Comparison of ENCODE assay signal across 2 fruit fly cellular contexts in the genomic region with DNA sequence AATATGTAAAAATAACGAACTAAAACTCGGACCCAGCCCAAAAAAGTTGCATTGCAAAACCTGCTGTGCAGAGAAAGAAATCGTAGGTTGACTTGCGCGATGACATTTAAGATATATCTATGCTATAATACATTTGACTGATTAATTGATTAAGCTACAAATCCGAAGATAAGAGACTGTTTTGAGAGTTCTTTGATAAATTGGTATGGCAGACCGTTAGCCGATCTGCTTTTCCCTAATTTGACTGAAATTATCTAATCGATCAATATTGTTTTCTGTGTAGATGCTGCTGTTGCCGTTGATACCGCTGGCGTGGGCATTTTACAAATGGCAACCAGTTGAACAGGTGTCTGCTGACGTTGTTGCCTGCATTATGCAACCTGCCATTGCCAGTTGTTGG.
TF ChIP-seq lines count a peak whose summit lies in the region.

No protein-coding gene starts in this region.

TF ChIP-seq in whole organism, embryonic, 481 proteins besides CTCF, POLR2A, EP300 and RAD21 (continued from another document and continues in another):
- no peak for TF ChIP-seq CG4730 (GFP tag; IDR thresholded peaks at IDR 0.05; lab: Robert Waterston, UW)
- TF ChIP-seq Ptx1 (GFP tag; IDR thresholded peaks at IDR 0.05; lab: Robert Waterston, UW), result peak; percentile 57
- TF ChIP-seq tgo (GFP tag; IDR thresholded peaks at IDR 0.05; lab: Robert Waterston, UW), result peak; percentile 18; the same call in 1 of the 3 replicates
- TF ChIP-seq CG9727 (GFP tag; optimal IDR thresholded peaks at IDR 0.05; lab: Kevin White, UChicago), result no peak
- TF ChIP-seq crc (GFP tag; optimal IDR thresholded peaks at IDR 0.05; lab: Kevin White, UChicago), result no peak
- no peak for TF ChIP-seq CG1602 (GFP tag; optimal IDR thresholded peaks at IDR 0.05; lab: Kevin White, UChicago)
- TF ChIP-seq ash1 (GFP tag; optimal IDR thresholded peaks at IDR 0.05; lab: Kevin White, UChicago), result no peak
- no peak for TF ChIP-seq nau (GFP tag; optimal IDR thresholded peaks at IDR 0.05; lab: Kevin White, UChicago)
- no peak for TF ChIP-seq mld (GFP tag; IDR thresholded peaks at IDR 0.05; lab: Robert Waterston, UW; ENCODE audit: partially characterized antibody)
- TF ChIP-seq CG4424 (GFP tag; optimal IDR thresholded peaks at IDR 0.05; lab: Kevin White, UChicago), result peak; percentile 2
- peak; percentile 38 for TF ChIP-seq CG17359 (tag; optimal IDR thresholded peaks at IDR 0.05; lab: Kevin White, UChicago)
- peak; percentile 70 for TF ChIP-seq Sox102F (GFP tag; optimal IDR thresholded peaks at IDR 0.05; lab: Kevin White, UChicago)
- TF ChIP-seq Awh (GFP tag; IDR thresholded peaks at IDR 0.05; lab: Robert Waterston, UW), result peak; percentile 36; the same call in 1 of the 2 replicates
- peak; percentile 52 for TF ChIP-seq sens (GFP tag; lab: Kevin White, UChicago)
- 0 out of 3 replicates have a peak, but pooled peaks have one; percentile 21 for TF ChIP-seq HLH4C (GFP tag; IDR thresholded peaks at IDR 0.05; lab: Robert Waterston, UW; ENCODE audit: partially characterized antibody)
- TF ChIP-seq row (GFP tag; IDR thresholded peaks at IDR 0.05; lab: Robert Waterston, UW), result peak; percentile 35; the same call in 1 of the 3 replicates
- peak; percentile 30 for TF ChIP-seq CG10366 (GFP tag; IDR thresholded peaks at IDR 0.05; lab: Robert Waterston, UW)
- no peak for TF ChIP-seq CG3726 (GFP tag; IDR thresholded peaks at IDR 0.05; lab: Robert Waterston, UW)
- no peak for TF ChIP-seq aop (GFP tag; IDR thresholded peaks at IDR 0.05; lab: Robert Waterston, UW)
- TF ChIP-seq en (GFP tag; optimal IDR thresholded peaks at IDR 0.05; lab: Kevin White, UChicago), result no peak
- TF ChIP-seq CG9437 (GFP tag; optimal IDR thresholded peaks at IDR 0.05; lab: Kevin White, UChicago), result no peak
- TF ChIP-seq Sox100B (GFP tag; optimal IDR thresholded peaks at IDR 0.05; lab: Kevin White, UChicago), result peak; percentile 46
- TF ChIP-seq luna (GFP tag; optimal IDR thresholded peaks at IDR 0.05; lab: Kevin White, UChicago), result no peak
- TF ChIP-seq Dref (GFP tag; IDR thresholded peaks at IDR 0.05; lab: Robert Waterston, UW), result no peak
- peak; percentile 81 for TF ChIP-seq Med (GFP tag; lab: Kevin White, UChicago)
- TF ChIP-seq CG5953 (GFP tag; IDR thresholded peaks at IDR 0.05; lab: Robert Waterston, UW), result 0 out of 2 replicates have a peak, but pooled peaks have one; percentile 37
- TF ChIP-seq CG17568 (GFP tag; optimal IDR thresholded peaks at IDR 0.05; lab: Kevin White, UChicago), result no peak
- TF ChIP-seq CG14441 (GFP tag; IDR thresholded peaks at IDR 0.05; lab: Robert Waterston, UW), result peak; percentile 50; the same call in 1 of the 2 replicates
- TF ChIP-seq ham (GFP tag; IDR thresholded peaks at IDR 0.05; lab: Robert Waterston, UW), result no peak
- TF ChIP-seq btn (GFP tag; optimal IDR thresholded peaks at IDR 0.05; lab: Kevin White, UChicago), result no peak
- TF ChIP-seq CG15011 (GFP tag; optimal IDR thresholded peaks at IDR 0.05; lab: Kevin White, UChicago), result no peak
- TF ChIP-seq Adf1 (GFP tag; IDR thresholded peaks at IDR 0.05; lab: Robert Waterston, UW), result no peak
- no peak for TF ChIP-seq oc (tag; optimal IDR thresholded peaks at IDR 0.05; lab: Kevin White, UChicago)
- TF ChIP-seq slou (GFP tag; optimal IDR thresholded peaks at IDR 0.05; lab: Kevin White, UChicago), result no peak
- peak; percentile 46 for TF ChIP-seq CG2678 (tag; optimal IDR thresholded peaks at IDR 0.05; lab: Kevin White, UChicago)
- TF ChIP-seq CG18619 (GFP tag; optimal IDR thresholded peaks at IDR 0.05; lab: Kevin White, UChicago), result no peak
- TF ChIP-seq CG18764 (GFP tag; optimal IDR thresholded peaks at IDR 0.05; lab: Kevin White, UChicago), result no peak
- no peak for TF ChIP-seq Hr39 (optimal IDR thresholded peaks at IDR 0.05; lab: Kevin White, UChicago)
- no peak for TF ChIP-seq Bdp1 (GFP tag; optimal IDR thresholded peaks at IDR 0.05; lab: Kevin White, UChicago)
- TF ChIP-seq kni (GFP tag; optimal IDR thresholded peaks at IDR 0.05; lab: Kevin White, UChicago), result no peak
- TF ChIP-seq CG11504 (tag; optimal IDR thresholded peaks at IDR 0.05; lab: Kevin White, UChicago), result peak; percentile 68
- no peak for TF ChIP-seq CG3281 (GFP tag; optimal IDR thresholded peaks at IDR 0.05; lab: Kevin White, UChicago)
- TF ChIP-seq CG31441 (GFP tag; IDR thresholded peaks at IDR 0.05; lab: Robert Waterston, UW), result peak; percentile 55; the same call in 1 of the 2 replicates
- TF ChIP-seq CG11456 (GFP tag; IDR thresholded peaks at IDR 0.05; lab: Robert Waterston, UW), result no peak
- TF ChIP-seq Oli (tag; optimal IDR thresholded peaks at IDR 0.05; lab: Kevin White, UChicago), result peak; percentile 63
- TF ChIP-seq esg (GFP tag; conservative IDR thresholded peaks at IDR 0.05; lab: Robert Waterston, UW), result 0 out of 2 replicates have a peak, but pooled peaks have one; percentile 4
- no peak for TF ChIP-seq Spps (tag; optimal IDR thresholded peaks at IDR 0.05; lab: Kevin White, UChicago)
- TF ChIP-seq Atf3 (GFP tag; optimal IDR thresholded peaks at IDR 0.05; lab: Kevin White, UChicago), result no peak
- no peak for TF ChIP-seq gro (GFP tag; optimal IDR thresholded peaks at IDR 0.05; lab: Kevin White, UChicago)
- no peak for TF ChIP-seq z (GFP tag; IDR thresholded peaks at IDR 0.05; lab: Robert Waterston, UW)
- no peak for TF ChIP-seq CG7928 (GFP tag; optimal IDR thresholded peaks at IDR 0.05; lab: Kevin White, UChicago)
- peak in 1 of 2 experiments; percentile 41 for TF ChIP-seq Eip74EF (GFP tag; optimal IDR thresholded peaks at IDR 0.05; lab: Kevin White, UChicago)
- TF ChIP-seq sr (GFP tag; IDR thresholded peaks at IDR 0.05; lab: Robert Waterston, UW), result peak; percentile 32; the same call in 1 of the 3 replicates
- TF ChIP-seq CG10979 (tag; optimal IDR thresholded peaks at IDR 0.05; lab: Kevin White, UChicago), result peak; percentile 3
- no peak for TF ChIP-seq hth (optimal IDR thresholded peaks at IDR 0.05; lab: Kevin White, UChicago)
- TF ChIP-seq CG6689 (GFP tag; IDR thresholded peaks at IDR 0.05; lab: Robert Waterston, UW), result 0 out of 2 replicates have a peak, but pooled peaks have one; percentile 18
- peak; percentile 51 for TF ChIP-seq unpg (GFP tag; optimal IDR thresholded peaks at IDR 0.05; lab: Kevin White, UChicago)
- peak; percentile 47; the same call in 1 of the 2 replicates for TF ChIP-seq vvl (GFP tag; IDR thresholded peaks at IDR 0.05; lab: Robert Waterston, UW)
- peak; percentile 17 for TF ChIP-seq CoRest (tag; optimal IDR thresholded peaks at IDR 0.05; lab: Kevin White, UChicago)
- no peak for TF ChIP-seq CG33557 (GFP tag; optimal IDR thresholded peaks at IDR 0.05; lab: Kevin White, UChicago)
- no peak for TF ChIP-seq Kr (GFP tag; optimal IDR thresholded peaks at IDR 0.05; lab: Kevin White, UChicago)
- no peak for TF ChIP-seq CG14710 (tag; optimal IDR thresholded peaks at IDR 0.05; lab: Kevin White, UChicago)
- TF ChIP-seq HLH3B (GFP tag; IDR thresholded peaks at IDR 0.05; lab: Robert Waterston, UW), result 0 out of 2 replicates have a peak, but pooled peaks have one; percentile 17

TF ChIP-seq in whole organism, prepupa, 60 proteins besides CTCF, POLR2A, EP300 and RAD21 (continued from another document):
- peak; percentile 62 for TF ChIP-seq CG11762 (GFP tag; optimal IDR thresholded peaks at IDR 0.05; lab: Kevin White, UChicago; ENCODE audit: insufficient read depth)
- TF ChIP-seq CG6163 (GFP tag; IDR thresholded peaks at IDR 0.05; lab: Robert Waterston, UW), result peak; percentile 78
- peak; percentile 93 for TF ChIP-seq Hr4 (GFP tag; optimal IDR thresholded peaks at IDR 0.05; lab: Kevin White, UChicago)
- peak; percentile 42 for TF ChIP-seq Sox14 (GFP tag; optimal IDR thresholded peaks at IDR 0.05; lab: Kevin White, UChicago)
- TF ChIP-seq Ets96B (tag; optimal IDR thresholded peaks at IDR 0.05; lab: Kevin White, UChicago), result peak; percentile 50
- no peak for TF ChIP-seq Ets21C (GFP tag; optimal IDR thresholded peaks at IDR 0.05; lab: Kevin White, UChicago)
- TF ChIP-seq CG6808 (GFP tag; optimal IDR thresholded peaks at IDR 0.05; lab: Kevin White, UChicago), result peak; percentile 50
- TF ChIP-seq CG6854 (GFP tag; optimal IDR thresholded peaks at IDR 0.05; lab: Kevin White, UChicago), result no peak
- peak; percentile 34 for TF ChIP-seq fd59A (GFP tag; optimal IDR thresholded peaks at IDR 0.05; lab: Kevin White, UChicago)
- peak; percentile 86 for TF ChIP-seq CG6276 (GFP tag; optimal IDR thresholded peaks at IDR 0.05; lab: Kevin White, UChicago)
- TF ChIP-seq acj6 (GFP tag; optimal IDR thresholded peaks at IDR 0.05; lab: Kevin White, UChicago), result peak; percentile 58
- TF ChIP-seq achi (GFP tag; optimal IDR thresholded peaks at IDR 0.05; lab: Kevin White, UChicago), result peak; percentile 75
- TF ChIP-seq cyc (GFP tag; optimal IDR thresholded peaks at IDR 0.05; lab: Kevin White, UChicago), result no peak
- TF ChIP-seq pdm3 (GFP tag; optimal IDR thresholded peaks at IDR 0.05; lab: Kevin White, UChicago), result peak; percentile 72
- peak; percentile 49 for TF ChIP-seq Eip75B (GFP tag; optimal IDR thresholded peaks at IDR 0.05; lab: Kevin White, UChicago)
- TF ChIP-seq CG1621 (tag; optimal IDR thresholded peaks at IDR 0.05; lab: Kevin White, UChicago), result peak; percentile 11
- TF ChIP-seq eg (GFP tag; IDR thresholded peaks at IDR 0.05; lab: Robert Waterston, UW), result peak; percentile 88
- peak; percentile 88 for TF ChIP-seq CG8119 (GFP tag; IDR thresholded peaks at IDR 0.05; lab: Robert Waterston, UW)
- TF ChIP-seq Hr39 (GFP tag; optimal IDR thresholded peaks at IDR 0.05; lab: Kevin White, UChicago), result peak; percentile 5
- TF ChIP-seq Smox (GFP tag; optimal IDR thresholded peaks at IDR 0.05; lab: Kevin White, UChicago), result no peak
- peak; percentile 54 for TF ChIP-seq Gug (GFP tag; IDR thresholded peaks at IDR 0.05; lab: Robert Waterston, UW)
- TF ChIP-seq spab (GFP tag; optimal IDR thresholded peaks at IDR 0.05; lab: Kevin White, UChicago), result peak; percentile 37
- peak; percentile 66 for TF ChIP-seq CG3919 (GFP tag; optimal IDR thresholded peaks at IDR 0.05; lab: Kevin White, UChicago)
- TF ChIP-seq fkh (GFP tag; optimal IDR thresholded peaks at IDR 0.05; lab: Kevin White, UChicago), result no peak
- TF ChIP-seq Eip93F (GFP tag; optimal IDR thresholded peaks at IDR 0.05; lab: Kevin White, UChicago), result no peak
- no peak for TF ChIP-seq CG31627 (GFP tag; optimal IDR thresholded peaks at IDR 0.05; lab: Kevin White, UChicago)
- TF ChIP-seq OdsH (GFP tag; optimal IDR thresholded peaks at IDR 0.05; lab: Kevin White, UChicago), result peak; percentile 79
- TF ChIP-seq svp (GFP tag; lab: Kevin White, UChicago), result no peak
- no peak for TF ChIP-seq Sox102F (GFP tag; optimal IDR thresholded peaks at IDR 0.05; lab: Kevin White, UChicago)
- TF ChIP-seq CG8319 (GFP tag; optimal IDR thresholded peaks at IDR 0.05; lab: Kevin White, UChicago), result peak; percentile 45
- no peak for TF ChIP-seq Met (GFP tag; optimal IDR thresholded peaks at IDR 0.05; lab: Kevin White, UChicago)
- TF ChIP-seq CG10631 (GFP tag; optimal IDR thresholded peaks at IDR 0.05; lab: Kevin White, UChicago), result peak; percentile 55
- TF ChIP-seq net (GFP tag; optimal IDR thresholded peaks at IDR 0.05; lab: Kevin White, UChicago), result peak; percentile 75
- peak; percentile 58 for TF ChIP-seq CG6792 (GFP tag; optimal IDR thresholded peaks at IDR 0.05; lab: Kevin White, UChicago)
- peak in 1 of 2 experiments; percentile 5 for TF ChIP-seq ss (GFP tag; optimal IDR thresholded peaks at IDR 0.05; lab: Kevin White, UChicago)
- peak; percentile 72 for TF ChIP-seq CG11294 (GFP tag; IDR thresholded peaks at IDR 0.05; lab: Robert Waterston, UW)
- peak; percentile 35 for TF ChIP-seq lz (GFP tag; optimal IDR thresholded peaks at IDR 0.05; lab: Kevin White, UChicago)
- peak; percentile 79 for TF ChIP-seq dac (GFP tag; optimal IDR thresholded peaks at IDR 0.05; lab: Kevin White, UChicago)
- peak; percentile 79 for TF ChIP-seq CG4318 (GFP tag; optimal IDR thresholded peaks at IDR 0.05; lab: Kevin White, UChicago)
- no peak for TF ChIP-seq fd85E (GFP tag; optimal IDR thresholded peaks at IDR 0.05; lab: Kevin White, UChicago)
